Worm (Caenorhabditis elegans): ENCODE data around the gene cex-1.

DNA sequence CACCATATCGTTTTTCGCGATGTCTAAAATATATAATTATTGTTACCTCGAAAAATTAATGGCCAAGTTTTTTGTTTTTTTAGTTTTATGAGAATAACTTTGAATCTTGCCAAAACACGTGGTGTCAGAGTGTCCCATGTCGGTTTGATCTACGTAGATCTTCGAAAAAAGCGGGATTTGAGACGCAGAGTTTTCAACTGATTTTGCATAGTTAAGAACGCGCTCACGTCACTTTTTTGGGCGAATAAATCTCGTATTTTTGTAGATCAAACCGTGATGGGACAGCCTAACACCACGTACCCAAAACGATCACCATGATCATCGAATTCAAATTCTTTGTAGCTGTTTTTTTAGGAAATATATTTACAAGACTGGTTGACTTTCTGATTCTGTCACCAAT is 50.1 kb downstream of the cex-1 start:
- TF ChIP-seq flh-1 (GFP tag; optimal IDR thresholded peaks at IDR 0.05) (no peak), lsy-2 (tag; optimal IDR thresholded peaks at IDR 0.05) (no peak), elt-3 (tag; optimal IDR thresholded peaks at IDR 0.05) (no peak), pha-4 (tag; optimal IDR thresholded peaks at IDR 0.05) (no peak), nhr-28 (tag; optimal IDR thresholded peaks at IDR 0.05) (no peak), snpc-4 (tag; optimal IDR thresholded peaks at IDR 0.05) (no peak)
